Worm (Caenorhabditis elegans) whole organism, late embryonic: Measurements from ENCODE around the gene nas-31.

Experiments used
- C38D4.7 ChIP-seq: fragments of 200-800 bp; sonication (Bioruptor generic); optimal IDR thresholded peaks from 2 replicates; lab custom pipeline; 2018; ENCODE audit warnings: mild to moderate bottlenecking, missing genetic modification characterization, moderate library complexity, missing compliant biosample characterization
- dmd-4 ChIP-seq: sonication (generic microtip); optimal IDR thresholded peaks from 2 replicates; lab custom pipeline; 2016; ENCODE audit warnings: borderline replicate concordance, missing genetic modification characterization, missing compliant biosample characterization
- dve-1 ChIP-seq: sonication (generic microtip); optimal IDR thresholded peaks from 2 replicates; lab custom pipeline; 2017; ENCODE audit warnings: antibody characterized with exemption, mild to moderate bottlenecking, missing genetic modification characterization, missing compliant biosample characterization
- fkh-6 ChIP-seq: sonication (generic microtip); optimal IDR thresholded peaks from 2 replicates; lab custom pipeline; 2016; ENCODE audit warnings: missing genetic modification characterization, missing compliant biosample characterization
- hlh-15 ChIP-seq: sonication (generic microtip); optimal IDR thresholded peaks from 2 replicates; lab custom pipeline; 2016; ENCODE audit warnings: missing genetic modification characterization, missing compliant biosample characterization
- lin-11 ChIP-seq: fragments of 200-800 bp; sonication (Bioruptor generic); optimal IDR thresholded peaks from 2 replicates; lab custom pipeline; 2018; ENCODE audit warnings: mild to moderate bottlenecking, missing genetic modification characterization, missing compliant biosample characterization
- mec-3 ChIP-seq: sonication (generic microtip); optimal IDR thresholded peaks from 2 replicates; lab custom pipeline; 2016; ENCODE audit warnings: borderline replicate concordance, missing genetic modification characterization, missing compliant biosample characterization
- nhr-11 ChIP-seq: fragments of 150-350 bp; optimal IDR thresholded peaks from 2 replicates; lab custom pipeline; 2014; ENCODE audit warnings: missing biosample characterization, missing genetic modification characterization
- unc-55 ChIP-seq: sonication (generic microtip); optimal IDR thresholded peaks from 2 replicates; lab custom pipeline; 2017; ENCODE audit warnings: missing biosample characterization, missing genetic modification reagents, missing genetic modification characterization

- TF ChIP-seq dve-1 (tag; lab: Kevin White, UChicago) (no peak), hlh-15 (no peak), C38D4.7 (GFP tag; lab: Kevin White, UChicago) (no peak), nhr-11 (tag; lab: Kevin White, UChicago) (no peak), mec-3 (tag; lab: Kevin White, UChicago) (no peak), lin-11 (tag; lab: Kevin White, UChicago) (no peak), dmd-4 (tag; lab: Kevin White, UChicago) (no peak), unc-55 (GFP tag; lab: Kevin White, UChicago) (no peak), fkh-6 (tag; lab: Kevin White, UChicago) (no peak)
Observed at ce11 chrV:10970930-10971329, 49.3 kb upstream of the nas-31 start.
